Worm (Caenorhabditis elegans) whole organism, L4 larva: ENCODE measurements around the gene col-128.

Experiments
- F10B5.3 ChIP-seq: sonication (generic microtip); optimal IDR thresholded peaks from 2 replicates; lab custom pipeline; 2016; ENCODE audit warnings: mild to moderate bottlenecking, missing genetic modification characterization, missing compliant biosample characterization
- F37D6.2 ChIP-seq: sonication (generic microtip); optimal IDR thresholded peaks from 2 replicates; lab custom pipeline; 2016; ENCODE audit warnings: mild to moderate bottlenecking, missing genetic modification characterization, missing compliant biosample characterization
- F44E2.7 ChIP-seq: fragments of 200-800 bp; sonication (Bioruptor generic); IDR thresholded peaks from 2 replicates; pipeline ENCODE4 v2.1.2; 2022; ENCODE audit warnings: missing genetic modification characterization, missing compliant biosample characterization
- T26A8.4 ChIP-seq: fragments of 200-800 bp; sonication (Bioruptor generic); IDR thresholded peaks from 2 replicates; pipeline ENCODE4 v1.3.6; 2022; ENCODE audit warnings: missing genetic modification characterization, missing compliant biosample characterization
- aly-2 ChIP-seq: sonication (generic microtip); optimal IDR thresholded peaks from 2 replicates; lab custom pipeline; 2018; ENCODE audit warnings: missing biosample characterization, missing genetic modification characterization
- ama-1 ChIP-seq: fragments of 150-350 bp; optimal IDR thresholded peaks from 2 replicates; lab custom pipeline; 2014; ENCODE audit warnings: inconsistent platforms, mixed read lengths
- attf-4 ChIP-seq: sonication (generic microtip); optimal IDR thresholded peaks from 3 replicates; lab custom pipeline; 2017; ENCODE audit warnings: missing biosample characterization, missing genetic modification characterization
- ceh-28 ChIP-seq: fragments of 150-350 bp; optimal IDR thresholded peaks from 2 replicates; lab custom pipeline; 2014; ENCODE audit warnings: missing biosample characterization, missing genetic modification reagents, missing genetic modification characterization
- ceh-44 ChIP-seq: fragments of 200-800 bp; sonication (Bioruptor generic); IDR thresholded peaks from 2 replicates; pipeline ENCODE4 v1.3.6; 2022; ENCODE audit warnings: missing genetic modification reagents, missing genetic modification characterization, missing compliant biosample characterization
- ceh-62 ChIP-seq: sonication (generic microtip); optimal IDR thresholded peaks from 2 replicates; lab custom pipeline; 2017; ENCODE audit warnings: missing biosample characterization, missing genetic modification characterization
- ceh-82 ChIP-seq: sonication (generic microtip); optimal IDR thresholded peaks from 2 replicates; lab custom pipeline; 2017; ENCODE audit warnings: missing biosample characterization, missing genetic modification characterization
- ces-1 ChIP-seq: fragments of 150-350 bp; sonication (generic microtip); optimal IDR thresholded peaks from 4 replicates; lab custom pipeline; 2014; ENCODE audit warnings: missing biosample characterization, missing genetic modification reagents, missing genetic modification characterization
- cey-2 ChIP-seq: sonication (generic microtip); optimal IDR thresholded peaks from 3 replicates; lab custom pipeline; 2017; ENCODE audit warnings: missing genetic modification characterization, mild to moderate bottlenecking, missing compliant biosample characterization, antibody characterized with exemption, borderline replicate concordance; ENCODE audit not compliant: insufficient read depth
- daf-12 ChIP-seq: fragments of 150-350 bp; optimal IDR thresholded peaks from 2 replicates; lab custom pipeline; 2014; ENCODE audit warnings: missing biosample characterization, missing genetic modification reagents, missing genetic modification characterization
- daf-16 ChIP-seq, 3 experiments: sonication (generic microtip); optimal IDR thresholded peaks; 2 replicates each; lab custom pipeline; 2016 to 2017; ENCODE audit warnings: missing genetic modification characterization in 3 of 3, missing genetic modification reagents in 3 of 3, mild to moderate bottlenecking in 2 of 3, missing compliant biosample characterization in 2 of 3, missing biosample characterization in 1 of 3, moderate library complexity in 1 of 3
- daf-19 ChIP-seq: fragments of 200-800 bp; sonication (Bioruptor generic); conservative IDR thresholded peaks from 2 replicates; pipeline ENCODE4 v1.3.6; 2022; ENCODE audit warnings: missing genetic modification characterization, missing compliant biosample characterization
- daf-8 ChIP-seq: fragments of 200-800 bp; sonication (Bioruptor generic); IDR thresholded peaks from 2 replicates; pipeline ENCODE4 v1.3.6; 2022; ENCODE audit warnings: missing genetic modification characterization, missing compliant biosample characterization
- dmd-6 ChIP-seq: fragments of 200-800 bp; sonication (Bioruptor generic); IDR thresholded peaks from 2 replicates; pipeline ENCODE4 v1.3.6; 2022; ENCODE audit warnings: missing genetic modification reagents, missing genetic modification characterization, missing compliant biosample characterization
- dmd-9 ChIP-seq: fragments of 200-800 bp; sonication (Bioruptor generic); IDR thresholded peaks from 2 replicates; pipeline ENCODE4 v1.3.6; 2022; ENCODE audit warnings: missing genetic modification reagents, missing genetic modification characterization, missing compliant biosample characterization
- dpl-1 ChIP-seq: fragments of 150-350 bp; optimal IDR thresholded peaks from 2 replicates; lab custom pipeline; 2014; ENCODE audit warnings: missing biosample characterization, missing genetic modification reagents, missing genetic modification characterization
- egl-43 ChIP-seq: fragments of 200-800 bp; sonication (Bioruptor generic); IDR thresholded peaks from 2 replicates; pipeline ENCODE4 v1.3.6; 2022; ENCODE audit warnings: missing genetic modification reagents, missing genetic modification characterization, missing compliant biosample characterization
- hlh-11 ChIP-seq: fragments of 200-800 bp; sonication (Bioruptor generic); optimal IDR thresholded peaks from 2 replicates; lab custom pipeline; 2018; ENCODE audit warnings: mild to moderate bottlenecking, missing genetic modification characterization, missing compliant biosample characterization
- hlh-30 ChIP-seq: sonication (generic microtip); optimal IDR thresholded peaks from 2 replicates; lab custom pipeline; 2017; ENCODE audit warnings: antibody characterized with exemption, mild to moderate bottlenecking, missing genetic modification characterization, missing compliant biosample characterization; ENCODE audit not compliant: insufficient read depth
- jun-1 ChIP-seq: fragments of 150-350 bp; optimal IDR thresholded peaks from 2 replicates; lab custom pipeline; 2014; ENCODE audit warnings: missing biosample characterization, missing genetic modification reagents, missing genetic modification characterization
- lin-15B ChIP-seq: fragments of 150-350 bp; sonication (generic microtip); optimal IDR thresholded peaks from 3 replicates; lab custom pipeline; 2014; ENCODE audit warnings: missing biosample characterization, missing genetic modification characterization
- lin-29 ChIP-seq: fragments of 200-800 bp; sonication (Bioruptor generic); IDR thresholded peaks from 2 replicates; pipeline ENCODE4 v1.3.6; 2022; ENCODE audit warnings: missing genetic modification reagents, missing genetic modification characterization, missing compliant biosample characterization
- lin-38 ChIP-seq: fragments of 200-800 bp; sonication (Bioruptor generic); IDR thresholded peaks from 2 replicates; pipeline ENCODE4 v1.3.6; 2022; ENCODE audit warnings: missing genetic modification reagents, missing genetic modification characterization, missing compliant biosample characterization
- lsy-2 ChIP-seq, 2 experiments: fragments of 150-350 bp in 1 of 2; sonication (generic microtip) in 1 of 2; optimal IDR thresholded peaks; 2 replicates each; lab custom pipeline; 2014 to 2017; ENCODE audit warnings: missing biosample characterization in 2 of 2, missing genetic modification characterization in 2 of 2
- madf-9 ChIP-seq: fragments of 200-800 bp; sonication (Bioruptor generic); conservative IDR thresholded peaks from 2 replicates; pipeline ENCODE4 v1.3.6; 2022; ENCODE audit warnings: missing genetic modification reagents, missing genetic modification characterization, missing compliant biosample characterization
- mdl-1 ChIP-seq, 2 experiments: fragments of 150-350 bp in 1 of 2; sonication (generic microtip) in 1 of 2; optimal IDR thresholded peaks; 2 replicates each; lab custom pipeline; 2014 to 2017; ENCODE audit warnings: missing biosample characterization in 2 of 2, missing genetic modification characterization in 2 of 2
- mdt-29 ChIP-seq: fragments of 200-800 bp; sonication (Bioruptor generic); IDR thresholded peaks from 2 replicates; pipeline ENCODE4 v1.3.6; 2022; ENCODE audit warnings: missing genetic modification reagents, missing genetic modification characterization, missing compliant biosample characterization
- mep-1 ChIP-seq: fragments of 150-350 bp; sonication (generic microtip); optimal IDR thresholded peaks from 3 replicates; lab custom pipeline; 2014; ENCODE audit warnings: missing biosample characterization, missing genetic modification characterization
- mxl-2 ChIP-seq: fragments of 200-800 bp; sonication (Bioruptor generic); conservative IDR thresholded peaks from 2 replicates; pipeline ENCODE4 v1.3.6; 2022; ENCODE audit warnings: missing genetic modification reagents, missing genetic modification characterization, missing compliant biosample characterization
- nhr-10 ChIP-seq: fragments of 150-350 bp; optimal IDR thresholded peaks from 2 replicates; lab custom pipeline; 2014; ENCODE audit warnings: missing biosample characterization, missing genetic modification characterization
- nhr-102 ChIP-seq: sonication (generic microtip); optimal IDR thresholded peaks from 2 replicates; lab custom pipeline; 2016; ENCODE audit warnings: mild to moderate bottlenecking, missing genetic modification characterization, moderate library complexity, missing compliant biosample characterization
- nhr-111 ChIP-seq: fragments of 200-800 bp; sonication (Bioruptor generic); optimal IDR thresholded peaks from 2 replicates; lab custom pipeline; 2018; ENCODE audit warnings: mild to moderate bottlenecking, missing genetic modification characterization, missing compliant biosample characterization
- nhr-237 ChIP-seq: sonication (generic microtip); optimal IDR thresholded peaks from 2 replicates; lab custom pipeline; 2017; ENCODE audit warnings: missing biosample characterization, missing genetic modification characterization
- nhr-48 ChIP-seq: sonication (generic microtip); optimal IDR thresholded peaks from 2 replicates; lab custom pipeline; 2016; ENCODE audit warnings: mild to moderate bottlenecking, missing genetic modification characterization, missing compliant biosample characterization
- nhr-6 ChIP-seq: fragments of 150-350 bp; optimal IDR thresholded peaks from 2 replicates; lab custom pipeline; 2014; ENCODE audit warnings: missing biosample characterization, missing genetic modification characterization
- pha-4 ChIP-seq, 2 experiments: fragments of 150-350 bp in 1 of 2; fragments of 200-800 bp in 1 of 2; sonication (Bioruptor generic) in 1 of 2; IDR thresholded peaks in 1 of 2; optimal IDR thresholded peaks in 1 of 2; 2 replicates each; pipeline versions ENCODE4 v1.3.6 to Lab custom; 2014 to 2022; ENCODE audit warnings: missing genetic modification characterization in 2 of 2, missing genetic modification reagents in 2 of 2, missing biosample characterization in 1 of 2, missing compliant biosample characterization in 1 of 2
- pqm-1 ChIP-seq: sonication (generic microtip); optimal IDR thresholded peaks from 2 replicates; lab custom pipeline; 2017; ENCODE audit warnings: missing biosample characterization, missing genetic modification characterization
- rbr-2 ChIP-seq: sonication (generic microtip); optimal IDR thresholded peaks from 2 replicates; lab custom pipeline; 2016; ENCODE audit warnings: missing genotype, missing genetic modification characterization, missing compliant biosample characterization
- sdz-12 ChIP-seq: fragments of 200-800 bp; sonication (Bioruptor generic); optimal IDR thresholded peaks from 2 replicates; lab custom pipeline; 2018; ENCODE audit warnings: mild to moderate bottlenecking, missing genetic modification characterization, missing compliant biosample characterization
- snpc-1.2 ChIP-seq: fragments of 200-800 bp; sonication (Bioruptor generic); IDR thresholded peaks from 2 replicates; pipeline ENCODE4 v1.3.6; 2022; ENCODE audit warnings: missing genetic modification reagents, missing genetic modification characterization, missing compliant biosample characterization
- spr-3 ChIP-seq: fragments of 200-800 bp; sonication (Bioruptor generic); optimal IDR thresholded peaks from 2 replicates; lab custom pipeline; 2018; ENCODE audit warnings: mild to moderate bottlenecking, missing genetic modification characterization, missing compliant biosample characterization
- unc-130 ChIP-seq: sonication (generic microtip); optimal IDR thresholded peaks from 2 replicates; lab custom pipeline; 2016; ENCODE audit warnings: missing genetic modification reagents, missing genetic modification characterization, missing compliant biosample characterization
- unc-62 ChIP-seq, 3 experiments: fragments of 150-350 bp in 1 of 3; sonication (generic microtip); optimal IDR thresholded peaks in 2 of 3; peaks in 1 of 3; 1 replicate in 1 of 3; 2 replicates in 2 of 3; lab custom pipeline; 2014 to 2017; ENCODE audit warnings: missing biosample characterization in 3 of 3, missing genetic modification characterization in 3 of 3, missing genetic modification reagents in 3 of 3, missing genotype in 1 of 3
- zag-1 ChIP-seq: fragments of 150-350 bp; optimal IDR thresholded peaks from 2 replicates; lab custom pipeline; 2014; ENCODE audit warnings: missing biosample characterization, missing genetic modification characterization
- ztf-11 ChIP-seq: fragments of 150-350 bp; optimal IDR thresholded peaks from 2 replicates; lab custom pipeline; 2014; ENCODE audit warnings: missing biosample characterization, missing genetic modification characterization

Gene col-128

ce11 chrIV:11522225-11522952, 29.4 kb downstream of the col-128 start (continued):
- no peak for TF ChIP-seq ceh-82 (tag; lab: Kevin White, UChicago)
- no peak for TF ChIP-seq unc-130 (GFP tag; lab: Kevin White, UChicago)
- no peak for TF ChIP-seq cey-2 (tag; lab: Kevin White, UChicago)
- TF ChIP-seq nhr-6 (tag; lab: Kevin White, UChicago): no peak
- no peak for TF ChIP-seq F10B5.3 (tag; lab: Kevin White, UChicago)
- peak; percentile 62 for TF ChIP-seq T26A8.4
- no peak for TF ChIP-seq spr-3
- no peak for TF ChIP-seq daf-8 (GFP tag; lab: Robert Waterston, UW)
- peak; percentile 62 for TF ChIP-seq rbr-2
- peak; percentile 18 for TF ChIP-seq lin-38
- TF ChIP-seq nhr-237 (tag; lab: Kevin White, UChicago): no peak
- peak in 1 of 2 experiments; percentile 65 for TF ChIP-seq mdl-1 (tag; optimal IDR thresholded peaks at IDR 0.05; lab: Kevin White, UChicago)
- TF ChIP-seq ama-1 (lab: Kevin White, UChicago): peak; percentile 13
- TF ChIP-seq lin-15B (tag; lab: Kevin White, UChicago): no peak
- TF ChIP-seq nhr-48 (tag; lab: Kevin White, UChicago): peak; percentile 77
- TF ChIP-seq nhr-111 (GFP tag; lab: Kevin White, UChicago): no peak
- TF ChIP-seq madf-9: no peak
- TF ChIP-seq daf-19: 0 out of 2 replicates have a peak, but pooled peaks have one; percentile 15
- no peak for TF ChIP-seq attf-4 (tag; lab: Kevin White, UChicago)
- no peak for TF ChIP-seq mxl-2 (GFP tag; lab: Robert Waterston, UW)
- TF ChIP-seq ztf-11: no peak
- TF ChIP-seq dmd-6 (GFP tag; lab: Robert Waterston, UW): peak; percentile 46; the same call in 1 of the 2 replicates
- no peak for TF ChIP-seq mdt-29 (GFP tag; lab: Robert Waterston, UW)
- TF ChIP-seq nhr-10: no peak
- no peak for TF ChIP-seq egl-43
- no peak; the same call in 1 of the 2 replicates for TF ChIP-seq pha-4 (GFP tag; IDR thresholded peaks at IDR 0.05; lab: Robert Waterston, UW)
- no peak for TF ChIP-seq pha-4 (tag; optimal IDR thresholded peaks at IDR 0.05; lab: Kevin White, UChicago)
- no peak for TF ChIP-seq ces-1
- TF ChIP-seq hlh-30 (tag; lab: Kevin White, UChicago): peak; percentile 78
- peak; percentile 61 for TF ChIP-seq nhr-102
- TF ChIP-seq mep-1 (tag; lab: Kevin White, UChicago): peak; percentile 94
- TF ChIP-seq ceh-44 (GFP tag; lab: Robert Waterston, UW): no peak
- TF ChIP-seq hlh-11 (tag; lab: Kevin White, UChicago): peak; percentile 84
- TF ChIP-seq snpc-1.2: no peak
- TF ChIP-seq unc-62 (GFP tag; optimal IDR thresholded peaks at IDR 0.05 in 1 of 2; lab: Kevin White, UChicago): peak in 1 of 2 experiments; percentile 97
- TF ChIP-seq unc-62 (tag; optimal IDR thresholded peaks at IDR 0.05; lab: Kevin White, UChicago): no peak
- peak; percentile 35 to 72 for TF ChIP-seq lsy-2 (tag; optimal IDR thresholded peaks at IDR 0.05; lab: Kevin White, UChicago)
- TF ChIP-seq ceh-62 (tag; lab: Kevin White, UChicago): no peak
- peak; percentile 20 for TF ChIP-seq F37D6.2 (tag; lab: Kevin White, UChicago)
- peak; percentile 43 for TF ChIP-seq jun-1
- no peak for TF ChIP-seq dmd-9 (GFP tag; lab: Robert Waterston, UW)
- TF ChIP-seq F44E2.7: no peak
- peak; percentile 39 for TF ChIP-seq dpl-1 (GFP tag; lab: Kevin White, UChicago)
- no peak for TF ChIP-seq daf-16 (GFP tag; optimal IDR thresholded peaks at IDR 0.05; lab: Kevin White, UChicago)
- TF ChIP-seq daf-16 (tag; optimal IDR thresholded peaks at IDR 0.05; lab: Kevin White, UChicago): peak; percentile 58
- peak; percentile 49 for TF ChIP-seq ceh-28 (tag; lab: Kevin White, UChicago)
- no peak for TF ChIP-seq daf-12
- no peak for TF ChIP-seq pqm-1 (tag; lab: Kevin White, UChicago)
- no peak for TF ChIP-seq aly-2 (tag; lab: Kevin White, UChicago)
- no peak for TF ChIP-seq sdz-12 (GFP tag; lab: Kevin White, UChicago)
- no peak for TF ChIP-seq zag-1
- TF ChIP-seq lin-29: no peak
